Worm (Caenorhabditis elegans) whole organism, L1 larva: Measurements from ENCODE around the gene F35B3.3.

Source experiments
- aly-2 ChIP-seq: fragments of 150-350 bp; optimal IDR thresholded peaks from 2 replicates; lab custom pipeline; 2014; ENCODE audit warnings: missing biosample characterization, missing genetic modification characterization
- ceh-82 ChIP-seq, 3 experiments: fragments of 150-350 bp in 1 of 3; sonication (generic microtip) in 2 of 3; optimal IDR thresholded peaks; 2 replicates each; lab custom pipeline; 2014 to 2017; ENCODE audit warnings: missing biosample characterization in 3 of 3, missing genetic modification characterization in 3 of 3
- elt-3 ChIP-seq, 6 experiments: fragments of 150-350 bp in 1 of 6; sonication (generic microtip); optimal IDR thresholded peaks; 2 replicates each; lab custom pipeline; 2017 to 2018; ENCODE audit warnings: missing biosample characterization in 6 of 6, missing genetic modification characterization in 6 of 6, inconsistent platforms in 1 of 6
- lin-15B ChIP-seq: fragments of 150-350 bp; sonication (generic microtip); optimal IDR thresholded peaks from 3 replicates; lab custom pipeline; 2014; ENCODE audit warnings: missing biosample characterization, missing genetic modification characterization
- nhr-237 ChIP-seq: fragments of 150-350 bp; optimal IDR thresholded peaks from 2 replicates; lab custom pipeline; 2014; ENCODE audit warnings: missing biosample characterization, missing genetic modification characterization
- nhr-76 ChIP-seq: sonication (generic microtip); optimal IDR thresholded peaks from 2 replicates; lab custom pipeline; 2017; ENCODE audit warnings: missing biosample characterization, missing genetic modification characterization
- rnt-1 ChIP-seq: sonication (generic microtip); optimal IDR thresholded peaks from 2 replicates; lab custom pipeline; 2016; ENCODE audit warnings: mild to moderate bottlenecking, missing genetic modification characterization, moderate library complexity, missing compliant biosample characterization
- skn-1 ChIP-seq: fragments of 150-350 bp; optimal IDR thresholded peaks from 2 replicates; lab custom pipeline; 2014; ENCODE audit warnings: missing biosample characterization, missing genetic modification characterization
- snpc-4 ChIP-seq: fragments of 150-350 bp; optimal IDR thresholded peaks from 2 replicates; lab custom pipeline; 2014; ENCODE audit warnings: missing biosample characterization, missing genetic modification characterization
- sox-4 ChIP-seq: sonication (generic microtip); optimal IDR thresholded peaks from 2 replicates; lab custom pipeline; 2016; ENCODE audit warnings: missing genetic modification characterization, missing compliant biosample characterization
- sup-37 ChIP-seq: fragments of 200-800 bp; sonication (Bioruptor generic); optimal IDR thresholded peaks from 2 replicates; lab custom pipeline; 2018; ENCODE audit warnings: mild to moderate bottlenecking, missing genetic modification characterization, missing compliant biosample characterization
- unc-62 ChIP-seq: fragments of 150-350 bp; optimal IDR thresholded peaks from 2 replicates; lab custom pipeline; 2014; ENCODE audit warnings: missing biosample characterization, missing genetic modification reagents, missing genetic modification characterization

ce11 chrX:16976043-16976442 is 37.2 kb upstream of the F35B3.3 start, which contains the start of gene F52G3.5:
- no peak for TF ChIP-seq skn-1 (tag; lab: Kevin White, UChicago)
- TF ChIP-seq aly-2 (tag; lab: Kevin White, UChicago) = no peak
- no peak for TF ChIP-seq nhr-237 (tag; lab: Kevin White, UChicago)
- TF ChIP-seq ceh-82 (tag; optimal IDR thresholded peaks at IDR 0.05; lab: Kevin White, UChicago) = no peak
- no peak for TF ChIP-seq lin-15B (tag; lab: Kevin White, UChicago)
- no peak for TF ChIP-seq rnt-1 (tag; lab: Kevin White, UChicago)
- TF ChIP-seq sox-4 (tag; lab: Kevin White, UChicago) = no peak
- TF ChIP-seq elt-3 (tag; optimal IDR thresholded peaks at IDR 0.05; lab: Kevin White, UChicago) = no peak
- no peak for TF ChIP-seq snpc-4 (tag; lab: Kevin White, UChicago)
- TF ChIP-seq unc-62 (GFP tag; lab: Kevin White, UChicago) = no peak
- TF ChIP-seq nhr-76 (tag; lab: Kevin White, UChicago) = no peak
- TF ChIP-seq sup-37 = no peak
